Worm (Caenorhabditis elegans) whole organism, late embryonic: ENCODE data around the gene grl-11.

Experiments used
- ama-1 ChIP-seq: fragments of 150-350 bp; optimal IDR thresholded peaks from 2 replicates; lab custom pipeline; 2014
- ceh-22 ChIP-seq: sonication (generic microtip); optimal IDR thresholded peaks from 2 replicates; lab custom pipeline; 2017; ENCODE audit warnings: missing biosample characterization, missing genetic modification characterization
- dmd-4 ChIP-seq: sonication (generic microtip); optimal IDR thresholded peaks from 2 replicates; lab custom pipeline; 2016; ENCODE audit warnings: borderline replicate concordance, missing genetic modification characterization, missing compliant biosample characterization
- madf-2 ChIP-seq: sonication (generic microtip); optimal IDR thresholded peaks from 2 replicates; lab custom pipeline; 2017; ENCODE audit warnings: missing genetic modification characterization, missing compliant biosample characterization
- pag-3 ChIP-seq: sonication (generic microtip); optimal IDR thresholded peaks from 2 replicates; lab custom pipeline; 2016; ENCODE audit warnings: missing compliant biosample characterization, missing genetic modification characterization, borderline replicate concordance
- syd-9 ChIP-seq: sonication (generic microtip); optimal IDR thresholded peaks from 2 replicates; lab custom pipeline; 2016; ENCODE audit warnings: mild to moderate bottlenecking, missing genetic modification characterization, moderate library complexity, missing compliant biosample characterization
- tbx-7 ChIP-seq: sonication (generic microtip); optimal IDR thresholded peaks from 2 replicates; lab custom pipeline; 2016; ENCODE audit warnings: missing genotype, missing genetic modification characterization, missing compliant biosample characterization
- ttx-3 ChIP-seq: sonication (generic microtip); optimal IDR thresholded peaks from 2 replicates; lab custom pipeline; 2016; ENCODE audit warnings: missing genetic modification reagents, missing genetic modification characterization, missing compliant biosample characterization
- unc-55 ChIP-seq: sonication (generic microtip); optimal IDR thresholded peaks from 2 replicates; lab custom pipeline; 2017; ENCODE audit warnings: missing biosample characterization, missing genetic modification reagents, missing genetic modification characterization

- TF ChIP-seq pag-3 (tag; lab: Kevin White, UChicago) (no peak), madf-2 (tag; lab: Kevin White, UChicago) (no peak), ama-1 (lab: Kevin White, UChicago) (no peak), dmd-4 (tag; lab: Kevin White, UChicago) (no peak), ttx-3 (no peak), syd-9 (tag; lab: Kevin White, UChicago) (no peak), tbx-7 (no peak), unc-55 (no peak), ceh-22 (tag; lab: Kevin White, UChicago) (no peak)
Measured at ce11 chrIII:9114649-9115048, 3.5 kb downstream of the grl-11 start, which contains the start of gene ZK512.1.
